Fruit fly (Drosophila melanogaster) whole organism, prepupa: ENCODE data around the gene CSN8.

Experiments used
- Smox ChIP-seq: fragments of 200-800 bp; sonication (Bioruptor generic); optimal IDR thresholded peaks from 3 replicates; lab custom pipeline; 2016; ENCODE audit warnings: missing biosample characterization, missing genetic modification characterization
- fd85E ChIP-seq: fragments of 200-800 bp; sonication (Bioruptor generic); optimal IDR thresholded peaks from 3 replicates; lab custom pipeline; 2016; ENCODE audit warnings: missing biosample characterization, missing genetic modification characterization

DNA sequence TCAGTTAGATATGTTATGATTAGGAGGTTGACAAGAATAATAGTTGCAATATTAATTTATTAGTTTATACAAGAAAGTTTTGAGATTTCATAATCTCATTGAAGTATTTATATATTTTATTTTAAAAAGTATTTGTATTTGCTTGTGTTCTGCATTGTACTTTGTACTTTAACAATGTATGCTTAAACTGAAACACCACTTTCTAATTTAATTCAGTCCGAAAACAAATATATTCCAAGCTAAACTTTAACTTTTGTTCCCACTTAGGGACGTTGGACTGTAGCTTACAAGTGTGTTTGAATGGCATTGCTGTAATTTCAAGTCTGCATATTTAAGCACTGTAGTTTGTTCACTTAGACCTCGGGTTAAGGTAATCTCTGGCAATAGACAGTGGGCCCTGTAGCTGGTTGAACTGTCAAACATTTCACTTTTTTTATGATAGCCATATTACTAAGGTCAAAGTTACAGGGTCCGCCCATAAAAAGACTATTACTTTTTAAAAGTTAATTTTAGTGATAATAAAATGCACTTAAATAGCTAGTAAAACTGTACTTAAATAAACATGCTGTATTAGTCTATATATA, 6.8 kb downstream of the CSN8 start:
- TF ChIP-seq Smox (GFP tag; lab: Kevin White, UChicago) (no peak), fd85E (GFP tag; lab: Kevin White, UChicago) (no peak)
